Worm (Caenorhabditis elegans) whole organism, L3 larva: ENCODE data around the gene nol-9.

ENCODE experiments used
- R02D3.7 ChIP-seq: fragments of 150-350 bp; optimal IDR thresholded peaks from 2 replicates; lab custom pipeline; 2014; ENCODE audit warnings: missing biosample characterization, missing genetic modification characterization
- ceh-16 ChIP-seq: sonication (generic microtip); optimal IDR thresholded peaks from 2 replicates; lab custom pipeline; 2017; ENCODE audit warnings: missing biosample characterization, missing genetic modification characterization
- elt-3 ChIP-seq, 3 experiments: fragments of 150-350 bp in 1 of 3; sonication (generic microtip) in 2 of 3; optimal IDR thresholded peaks; 2 replicates in 2 of 3; 4 replicates in 1 of 3; lab custom pipeline; 2014 to 2017; ENCODE audit warnings: missing biosample characterization in 3 of 3, missing genetic modification characterization in 3 of 3
- fkh-10 ChIP-seq: sonication (generic microtip); optimal IDR thresholded peaks from 2 replicates; lab custom pipeline; 2017; ENCODE audit warnings: missing biosample characterization, missing genetic modification reagents, missing genetic modification characterization
- lin-15B ChIP-seq: fragments of 150-350 bp; optimal IDR thresholded peaks from 2 replicates; lab custom pipeline; 2014; ENCODE audit warnings: missing biosample characterization, missing genetic modification characterization
- nhr-12 ChIP-seq: fragments of 150-350 bp; optimal IDR thresholded peaks from 2 replicates; lab custom pipeline; 2014; ENCODE audit warnings: missing biosample characterization, missing genetic modification characterization
- nhr-25 ChIP-seq: sonication (generic microtip); optimal IDR thresholded peaks from 2 replicates; lab custom pipeline; 2017; ENCODE audit warnings: missing biosample characterization, missing genetic modification characterization
- skn-1 ChIP-seq: fragments of 150-350 bp; optimal IDR thresholded peaks from 2 replicates; lab custom pipeline; 2014; ENCODE audit warnings: missing biosample characterization, missing genetic modification characterization
- snpc-4 ChIP-seq: fragments of 150-350 bp; optimal IDR thresholded peaks from 2 replicates; lab custom pipeline; 2014; ENCODE audit warnings: missing biosample characterization, missing genetic modification characterization
- zag-1 ChIP-seq: fragments of 150-350 bp; optimal IDR thresholded peaks from 2 replicates; lab custom pipeline; 2014; ENCODE audit warnings: missing biosample characterization, missing genetic modification characterization

ce11 chrIV:13408018-13408417 lies 14.3 kb upstream of the nol-9 start, which contains the start of gene Y62E10A.19:
- peak; percentile 30 for TF ChIP-seq nhr-25 (tag; lab: Kevin White, UChicago)
- no peak for TF ChIP-seq R02D3.7 (tag; lab: Kevin White, UChicago)
- no peak for TF ChIP-seq nhr-12
- no peak for TF ChIP-seq skn-1 (tag; lab: Kevin White, UChicago)
- no peak for TF ChIP-seq snpc-4
- no peak for TF ChIP-seq elt-3 (tag; optimal IDR thresholded peaks at IDR 0.05; lab: Kevin White, UChicago)
- TF ChIP-seq ceh-16: no peak
- no peak for TF ChIP-seq zag-1 (tag; lab: Kevin White, UChicago)
- no peak for TF ChIP-seq lin-15B (tag; lab: Kevin White, UChicago)
- TF ChIP-seq fkh-10 (GFP tag; lab: Kevin White, UChicago): no peak
